Worm (Caenorhabditis elegans): ENCODE data around the gene grl-29.

The grl-29 gene

ce11 chrV:3586014-3586689 lies 31.1 kb upstream of the grl-29 start, which contains the start of the genes rpl-11.1 and T22F3.2:
Gene rpl-11.1, minus strand, starts transcription at chrV:3586064.
Gene T22F3.2, plus strand, starts transcription at chrV:3586639.
- peak; percentile 19; the same call in 1 of the 2 replicates for TF ChIP-seq F33H1.4 (GFP tag; IDR thresholded peaks at IDR 0.05)
- TF ChIP-seq madf-6 (GFP tag; IDR thresholded peaks at IDR 0.05) = peak; percentile 9; the same call in 1 of the 2 replicates
- TF ChIP-seq attf-5 (GFP tag; optimal IDR thresholded peaks at IDR 0.05) = peak; percentile 41
- TF ChIP-seq unc-62 (GFP tag; optimal IDR thresholded peaks at IDR 0.05) = no peak
- TF ChIP-seq cebp-1 (GFP tag; IDR thresholded peaks at IDR 0.05) = no peak
- peak; percentile 23 for TF ChIP-seq cebp-1 (tag; optimal IDR thresholded peaks at IDR 0.05)
- TF ChIP-seq nfyb-1 (GFP tag; IDR thresholded peaks at IDR 0.05) = 0 out of 2 replicates have a peak, but pooled peaks have one; percentile 17
- TF ChIP-seq hmg-1.2 (GFP tag; IDR thresholded peaks at IDR 0.05) = peak; percentile 91
- peak; percentile 47 for TF ChIP-seq lsl-1 (GFP tag; optimal IDR thresholded peaks at IDR 0.05)
- TF ChIP-seq B0336.3 (GFP tag; IDR thresholded peaks at IDR 0.05) = no peak
- 0 out of 2 replicates have a peak, but pooled peaks have one; percentile 20 for TF ChIP-seq ekl-4 (GFP tag; IDR thresholded peaks at IDR 0.05)

ce11 chrV:3585011-3585410 lies 30.0 kb upstream of the grl-29 start:
- TF ChIP-seq ceh-79 (tag; optimal IDR thresholded peaks at IDR 0.05) (peak; percentile 2), athp-1 (tag; optimal IDR thresholded peaks at IDR 0.05) (peak; percentile 51), nfya-2 (GFP tag; IDR thresholded peaks at IDR 0.05) (no peak), hrde-1 (tag; optimal IDR thresholded peaks at IDR 0.05; ENCODE audit: borderline replicate concordance) (peak; percentile 96), ztf-26 (tag; optimal IDR thresholded peaks at IDR 0.05) (no peak), attf-5 (GFP tag; optimal IDR thresholded peaks at IDR 0.05) (no peak), zfh-2 (GFP tag; conservative IDR thresholded peaks at IDR 0.05) (no peak), hmg-20 (GFP tag; IDR thresholded peaks at IDR 0.05) (0 out of 2 replicates have a peak, but pooled peaks have one; percentile 11), xnd-1 (tag; optimal IDR thresholded peaks at IDR 0.05) (peak; percentile 48), cebp-1 (GFP tag; IDR thresholded peaks at IDR 0.05) (no peak), cebp-1 (tag; optimal IDR thresholded peaks at IDR 0.05) (peak; percentile 41), sdz-38 (tag; optimal IDR thresholded peaks at IDR 0.05) (no peak), ceh-40 (GFP tag; IDR thresholded peaks at IDR 0.05) (no peak), madf-8 (GFP tag; conservative IDR thresholded peaks at IDR 0.05) (no peak; the same call in 1 of the 2 replicates), snpc-4 (GFP tag; optimal IDR thresholded peaks at IDR 0.05) (peak; percentile 66), snpc-4 (tag; optimal IDR thresholded peaks at IDR 0.05) (peak in 2 of 4 experiments; percentile 24 to 53), lsl-1 (GFP tag; optimal IDR thresholded peaks at IDR 0.05) (peak; percentile 48), tbp1 (GFP tag; optimal IDR thresholded peaks at IDR 0.05) (peak; percentile 47), rec-8 (tag; optimal IDR thresholded peaks at IDR 0.05) (peak in 1 of 2 experiments; percentile 17), him-1 (tag; optimal IDR thresholded peaks at IDR 0.05) (peak; percentile 73), ztf-6 (GFP tag; IDR thresholded peaks at IDR 0.05) (no peak), B0019.2 (GFP tag; conservative IDR thresholded peaks at IDR 0.05) (no peak), hlh-12 (tag; optimal IDR thresholded peaks at IDR 0.05) (no peak), B0035.1 (tag; optimal IDR thresholded peaks at IDR 0.05) (peak; percentile 14), lin-35 (GFP tag; optimal IDR thresholded peaks at IDR 0.05) (peak in 2 of 3 experiments; percentile 4 to 63), C17E4.6 (GFP tag; IDR thresholded peaks at IDR 0.05) (peak; percentile 54; the same call in 1 of the 2 replicates), nhr-120 (GFP tag; IDR thresholded peaks at IDR 0.05) (no peak), Y53G8AR.9 (GFP tag; conservative IDR thresholded peaks at IDR 0.05) (peak; percentile 77), attf-3 (GFP tag; conservative IDR thresholded peaks at IDR 0.05) (peak; percentile 19; the same call in 1 of the 2 replicates), snpc-1.3 (tag; optimal IDR thresholded peaks at IDR 0.05; ENCODE audit: insufficient read depth) (peak; percentile 85), tlf-1 (GFP tag; optimal IDR thresholded peaks at IDR 0.05) (peak; percentile 73), Y79H2A.3 (GFP tag; conservative IDR thresholded peaks at IDR 0.05) (peak; percentile 68), lin-26 (GFP tag; IDR thresholded peaks at IDR 0.05) (no peak), tbx-9 (tag; optimal IDR thresholded peaks at IDR 0.05; ENCODE audit: borderline replicate concordance) (no peak), F37B4.10 (GFP tag; IDR thresholded peaks at IDR 0.05) (no peak), ZK185.1 (tag; optimal IDR thresholded peaks at IDR 0.05; ENCODE audit: poor library complexity, severe bottlenecking) (no peak), F57A8.1 (GFP tag; optimal IDR thresholded peaks at IDR 0.05) (no peak)

Measured in whole organism, young adult.